Worm (Caenorhabditis elegans) whole organism, L4 larva: ENCODE data around the gene srw-61.
"Not testable (repeated sequence)": the region's sequence is repeated elsewhere in the genome, so short reads cannot be mapped to it uniquely, and the experiment has no call there.

Experiments used
- daf-12 ChIP-seq: fragments of 150-350 bp; optimal IDR thresholded peaks from 2 replicates; lab custom pipeline; 2014; ENCODE audit warnings: missing biosample characterization, missing genetic modification reagents, missing genetic modification characterization
- egl-27 ChIP-seq: sonication (generic microtip); optimal IDR thresholded peaks from 3 replicates; lab custom pipeline; 2017; ENCODE audit warnings: missing biosample characterization, missing genetic modification reagents, missing genetic modification characterization
- lir-3 ChIP-seq: sonication (generic microtip); optimal IDR thresholded peaks from 2 replicates; lab custom pipeline; 2016; ENCODE audit warnings: mild to moderate bottlenecking, missing genetic modification characterization, missing compliant biosample characterization
- pha-4 ChIP-seq, 2 experiments: fragments of 150-350 bp in 1 of 2; fragments of 200-800 bp in 1 of 2; sonication (Bioruptor generic) in 1 of 2; IDR thresholded peaks in 1 of 2; optimal IDR thresholded peaks in 1 of 2; 2 replicates each; pipeline versions ENCODE4 v1.3.6 to Lab custom; 2014 to 2022; ENCODE audit warnings: missing genetic modification characterization in 2 of 2, missing genetic modification reagents in 2 of 2, missing biosample characterization in 1 of 2, missing compliant biosample characterization in 1 of 2

DNA sequence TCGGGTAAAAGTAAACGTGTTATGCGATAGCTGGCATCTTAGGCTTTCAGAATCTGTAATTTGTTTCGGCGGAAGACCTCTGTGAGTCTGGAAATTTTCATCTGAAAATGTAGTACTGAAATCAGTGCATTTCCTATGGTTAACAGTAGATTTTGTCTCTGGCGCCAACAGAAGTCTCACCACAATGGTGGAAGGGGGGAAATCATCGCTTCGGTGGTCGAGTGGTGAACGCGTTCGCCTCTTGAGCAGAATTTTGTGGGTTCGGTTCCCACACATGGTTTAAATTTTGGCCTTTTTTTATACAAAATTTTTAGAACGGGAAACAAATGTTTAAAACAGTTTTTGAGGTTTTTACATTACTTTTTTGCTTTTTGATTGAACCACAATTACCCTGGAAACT, 21.8 kb upstream of the srw-61 start:
- not testable (repeated sequence) for TF ChIP-seq lir-3 (tag; lab: Kevin White, UChicago); pha-4 (GFP tag; IDR thresholded peaks at IDR 0.05; lab: Robert Waterston, UW); pha-4 (tag; optimal IDR thresholded peaks at IDR 0.05; lab: Kevin White, UChicago); egl-27 (tag; lab: Kevin White, UChicago); daf-12 (tag; lab: Kevin White, UChicago)
